Worm (Caenorhabditis elegans): ENCODE data around the gene ZC443.1.

- TF ChIP-seq ets-7 (tag; optimal IDR thresholded peaks at IDR 0.05) (no peak), aly-1 (tag; optimal IDR thresholded peaks at IDR 0.05) (no peak), scrt-1 (GFP tag; IDR thresholded peaks at IDR 0.05) (no peak), hmbx-1 (tag; optimal IDR thresholded peaks at IDR 0.05) (no peak), ama-1 (optimal IDR thresholded peaks at IDR 0.05) (no peak), F13C5.2 (tag; optimal IDR thresholded peaks at IDR 0.05) (no peak), pes-1 (GFP tag; IDR thresholded peaks at IDR 0.05) (no peak)
These were observed 44.9 kb upstream of the ZC443.1 start, which contains the start of gene C44H9.7 for ce11 chrV:12854766-12855165.
